Fruit fly (Drosophila melanogaster) whole organism, embryonic: ENCODE results near the gene mtsh.

Source experiments
- Abd-B ChIP-seq: fragments of 200-800 bp; sonication (Bioruptor generic); optimal IDR thresholded peaks from 2 replicates; lab custom pipeline; 2018; ENCODE audit warnings: missing biosample characterization, mild to moderate bottlenecking, missing genetic modification characterization, moderate library complexity
- Awh ChIP-seq: fragments of 200-800 bp; sonication (Bioruptor generic); IDR thresholded peaks from 2 replicates; pipeline ENCODE4, ENCODE4 v1.3.6; 2022; ENCODE audit warnings: missing biosample characterization, missing genetic modification characterization
- Bteb2 ChIP-seq: fragments of 200-800 bp; sonication (Bioruptor generic); optimal IDR thresholded peaks from 2 replicates; lab custom pipeline; 2016; ENCODE audit warnings: missing biosample characterization, missing genetic modification characterization
- C15 ChIP-seq: fragments of 200-800 bp; sonication (Bioruptor generic); IDR thresholded peaks from 3 replicates; pipeline ENCODE4 v1.3.6; 2022; ENCODE audit warnings: missing biosample characterization, missing genetic modification characterization
- CG10267 ChIP-seq: fragments of 200-800 bp; sonication (Bioruptor generic); optimal IDR thresholded peaks from 2 replicates; lab custom pipeline; 2018; ENCODE audit warnings: missing biosample characterization, mild to moderate bottlenecking, missing genetic modification characterization, moderate library complexity
- CG11696 ChIP-seq: fragments of 200-800 bp; sonication (Bioruptor generic); IDR thresholded peaks from 2 replicates; pipeline ENCODE4 v1.3.6; 2022; ENCODE audit warnings: missing biosample characterization, missing genetic modification characterization
- CG12071 ChIP-seq: fragments of 200-800 bp; sonication (Bioruptor generic); optimal IDR thresholded peaks from 3 replicates; lab custom pipeline; 2018; ENCODE audit warnings: missing biosample characterization, mild to moderate bottlenecking, missing genetic modification characterization
- CG12299 ChIP-seq: fragments of 200-800 bp; sonication (Bioruptor generic); optimal IDR thresholded peaks from 2 replicates; lab custom pipeline; 2018; ENCODE audit warnings: missing biosample characterization, mild to moderate bottlenecking, missing genetic modification characterization
- CG12391 ChIP-seq: fragments of 200-800 bp; sonication (Bioruptor generic); optimal IDR thresholded peaks from 3 replicates; lab custom pipeline; 2018; ENCODE audit warnings: missing biosample characterization, mild to moderate bottlenecking, missing genetic modification characterization, moderate library complexity
- CG16779 ChIP-seq: fragments of 200-800 bp; sonication (Bioruptor generic); IDR thresholded peaks from 2 replicates; pipeline ENCODE4 v1.3.6; 2022; ENCODE audit warnings: missing biosample characterization, missing genetic modification characterization
- CG17328 ChIP-seq: fragments of 200-800 bp; sonication (Bioruptor generic); IDR thresholded peaks from 2 replicates; pipeline ENCODE4 v1.3.6; 2022; ENCODE audit warnings: missing biosample characterization, missing genetic modification characterization
- CG4360 ChIP-seq: fragments of 200-800 bp; sonication (Bioruptor generic); IDR thresholded peaks from 2 replicates; pipeline ENCODE4 v1.3.6; 2022; ENCODE audit warnings: missing biosample characterization, missing genetic modification characterization
- CG43689 ChIP-seq: fragments of 200-800 bp; sonication (Bioruptor generic); IDR thresholded peaks from 2 replicates; pipeline ENCODE4 v1.3.6; 2022; ENCODE audit warnings: missing biosample characterization, missing genetic modification characterization
- CG4707 ChIP-seq: fragments of 200-800 bp; sonication (Bioruptor generic); optimal IDR thresholded peaks from 2 replicates; lab custom pipeline; 2018; ENCODE audit warnings: missing biosample characterization, mild to moderate bottlenecking, missing genetic modification characterization, moderate library complexity
- CG4854 ChIP-seq: fragments of 200-800 bp; sonication (Bioruptor generic); optimal IDR thresholded peaks from 2 replicates; lab custom pipeline; 2016; ENCODE audit warnings: missing biosample characterization, missing genetic modification characterization, inconsistent platforms
- CG7839 ChIP-seq: fragments of 200-800 bp; sonication (Bioruptor generic); optimal IDR thresholded peaks from 3 replicates; lab custom pipeline; 2018; ENCODE audit warnings: missing biosample characterization, mild to moderate bottlenecking, missing genetic modification characterization, moderate library complexity
- CG8290 ChIP-seq, 3 experiments: fragments of 200-800 bp; sonication (Bioruptor generic); optimal IDR thresholded peaks; 2 replicates each; lab custom pipeline; 2016 to 2019; ENCODE audit warnings: missing biosample characterization in 3 of 3, missing genetic modification characterization in 3 of 3, mild to moderate bottlenecking in 2 of 3, moderate library complexity in 1 of 3
- CG9609 ChIP-seq: fragments of 200-800 bp; sonication (Bioruptor generic); optimal IDR thresholded peaks from 3 replicates; lab custom pipeline; 2016; ENCODE audit warnings: missing biosample characterization, missing genetic modification characterization
- Deaf1 ChIP-seq: fragments of 200-800 bp; optimal IDR thresholded peaks from 3 replicates; lab custom pipeline; 2019; ENCODE audit warnings: missing biosample characterization, mild to moderate bottlenecking, missing genetic modification characterization, moderate library complexity
- Dip3 ChIP-seq: fragments of 200-800 bp; sonication (Bioruptor generic); optimal IDR thresholded peaks from 3 replicates; lab custom pipeline; 2016; ENCODE audit warnings: missing biosample characterization, missing genetic modification characterization
- Eip74EF ChIP-seq, 2 experiments: fragments of 200-800 bp in 1 of 2; fragments of >200 bp in 1 of 2; sonication (Bioruptor generic) in 1 of 2; optimal IDR thresholded peaks; 2 replicates each; lab custom pipeline; 2017 to 2019; ENCODE audit warnings: missing biosample characterization in 2 of 2, missing genetic modification characterization in 2 of 2, mild to moderate bottlenecking in 1 of 2, moderate library complexity in 1 of 2
- HHEX ChIP-seq: fragments of 200-800 bp; sonication (Bioruptor generic); optimal IDR thresholded peaks from 3 replicates; lab custom pipeline; 2017; ENCODE audit warnings: missing biosample characterization, mild to moderate bottlenecking, missing genetic modification characterization, missing genetic modification reagents
- HLHmδ ChIP-seq: fragments of 200-800 bp; sonication (Bioruptor generic); optimal IDR thresholded peaks from 2 replicates; lab custom pipeline; 2018; ENCODE audit warnings: missing biosample characterization, mild to moderate bottlenecking, missing genetic modification characterization, moderate library complexity
- Hr3 ChIP-seq: fragments of 200-800 bp; sonication (Bioruptor generic); optimal IDR thresholded peaks from 3 replicates; lab custom pipeline; 2016; ENCODE audit warnings: missing biosample characterization, missing genetic modification characterization
- Mad ChIP-seq: fragments of 200-800 bp; sonication (Bioruptor generic); optimal IDR thresholded peaks from 2 replicates; lab custom pipeline; 2016; ENCODE audit warnings: missing biosample characterization, missing genetic modification characterization
- Mes4 ChIP-seq: fragments of 200-800 bp; sonication (Bioruptor generic); optimal IDR thresholded peaks from 2 replicates; lab custom pipeline; 2016; ENCODE audit warnings: missing biosample characterization, missing genetic modification characterization
- Poxn ChIP-seq: fragments of 200-800 bp; sonication (Bioruptor generic); IDR thresholded peaks from 2 replicates; pipeline ENCODE4 v1.3.6; 2022; ENCODE audit warnings: missing biosample characterization, missing genetic modification characterization
- Side ChIP-seq: fragments of 200-800 bp; sonication (Bioruptor generic); optimal IDR thresholded peaks from 2 replicates; lab custom pipeline; 2016; ENCODE audit warnings: missing biosample characterization, missing genetic modification characterization
- Spps ChIP-seq: fragments of 200-800 bp; sonication (Bioruptor generic); optimal IDR thresholded peaks from 2 replicates; lab custom pipeline; 2018; ENCODE audit warnings: missing biosample characterization, mild to moderate bottlenecking, missing genetic modification characterization
- TFAM ChIP-seq: fragments of 200-800 bp; sonication (Bioruptor generic); optimal IDR thresholded peaks from 2 replicates; lab custom pipeline; 2017; ENCODE audit warnings: missing biosample characterization, missing genetic modification characterization, inconsistent platforms
- Xbp1 ChIP-seq: fragments of 200-800 bp; sonication (Bioruptor generic); optimal IDR thresholded peaks from 3 replicates; lab custom pipeline; 2016; ENCODE audit warnings: missing biosample characterization, mild to moderate bottlenecking, missing genetic modification characterization
- ap ChIP-seq: fragments of 200-800 bp; sonication (Bioruptor generic); IDR thresholded peaks from 2 replicates; pipeline ENCODE4 v1.3.6; 2022; ENCODE audit warnings: missing biosample characterization, missing genetic modification characterization
- bigmax ChIP-seq: fragments of 200-800 bp; sonication (Bioruptor generic); optimal IDR thresholded peaks from 2 replicates; lab custom pipeline; 2018; ENCODE audit warnings: missing biosample characterization, mild to moderate bottlenecking, missing genetic modification characterization
- dan ChIP-seq: fragments of 200-800 bp; sonication (Bioruptor generic); IDR thresholded peaks from 2 replicates; pipeline ENCODE4 v1.3.6; 2022; ENCODE audit warnings: missing biosample characterization, missing genetic modification characterization
- danr ChIP-seq: fragments of 200-800 bp; sonication (Bioruptor generic); IDR thresholded peaks from 2 replicates; pipeline ENCODE4 v1.3.6; 2022; ENCODE audit warnings: missing biosample characterization, missing genetic modification characterization
- dimm ChIP-seq: fragments of 200-800 bp; sonication (Bioruptor generic); IDR thresholded peaks from 2 replicates; pipeline ENCODE4 v1.3.6; 2022; ENCODE audit warnings: missing biosample characterization, missing genetic modification characterization
- dmrt11E ChIP-seq: fragments of 200-800 bp; sonication (Bioruptor generic); optimal IDR thresholded peaks from 3 replicates; lab custom pipeline; 2018; ENCODE audit warnings: missing biosample characterization, mild to moderate bottlenecking, missing genetic modification characterization, moderate library complexity
- emc ChIP-seq: fragments of 200-800 bp; sonication (Bioruptor generic); optimal IDR thresholded peaks from 2 replicates; lab custom pipeline; 2016; ENCODE audit warnings: missing biosample characterization, missing genetic modification characterization
- fd102C ChIP-seq: fragments of 200-800 bp; sonication (Bioruptor generic); optimal IDR thresholded peaks from 2 replicates; lab custom pipeline; 2018; ENCODE audit warnings: missing biosample characterization, mild to moderate bottlenecking, missing genetic modification characterization, moderate library complexity
- gcm ChIP-seq: fragments of 200-800 bp; sonication (Bioruptor generic); optimal IDR thresholded peaks from 2 replicates; lab custom pipeline; 2019; ENCODE audit warnings: missing biosample characterization, mild to moderate bottlenecking, missing genetic modification characterization, moderate library complexity
- gem ChIP-seq: fragments of 200-800 bp; sonication (Bioruptor generic); optimal IDR thresholded peaks from 2 replicates; lab custom pipeline; 2019; ENCODE audit warnings: missing biosample characterization, mild to moderate bottlenecking, missing genetic modification characterization, moderate library complexity
- ham ChIP-seq: fragments of 200-800 bp; sonication (Bioruptor generic); IDR thresholded peaks from 2 replicates; pipeline ENCODE4 v1.3.6; 2022; ENCODE audit warnings: missing biosample characterization, missing genetic modification characterization
- ken ChIP-seq: fragments of 200-800 bp; sonication (Bioruptor generic); IDR thresholded peaks from 3 replicates; pipeline ENCODE4 v1.3.6; 2022; ENCODE audit warnings: missing biosample characterization, missing genetic modification characterization
- klu ChIP-seq: fragments of 200-800 bp; sonication (Bioruptor generic); IDR thresholded peaks from 2 replicates; pipeline ENCODE4 v1.3.6; 2022; ENCODE audit warnings: missing biosample characterization, missing genetic modification characterization
- otp ChIP-seq: fragments of 200-800 bp; sonication (Bioruptor generic); IDR thresholded peaks from 3 replicates; pipeline ENCODE4, ENCODE4 v1.3.6; 2022; ENCODE audit warnings: missing biosample characterization, missing genetic modification characterization
- salm ChIP-seq: fragments of 200-800 bp; sonication (Bioruptor generic); optimal IDR thresholded peaks from 2 replicates; lab custom pipeline; 2018; ENCODE audit warnings: missing biosample characterization, mild to moderate bottlenecking, missing genetic modification characterization
- shn ChIP-seq: fragments of 200-800 bp; sonication (Bioruptor generic); optimal IDR thresholded peaks from 3 replicates; lab custom pipeline; 2016; ENCODE audit warnings: missing biosample characterization, missing genetic modification characterization
- sr ChIP-seq: fragments of 200-800 bp; sonication (Bioruptor generic); IDR thresholded peaks from 3 replicates; pipeline ENCODE4 v1.3.6; 2022; ENCODE audit warnings: missing biosample characterization, missing genetic modification characterization
- ttk ChIP-seq: fragments of 200-800 bp; sonication (Bioruptor generic); IDR thresholded peaks from 2 replicates; pipeline ENCODE4 v2.1.2; 2022; ENCODE audit warnings: missing biosample characterization, missing genetic modification characterization
- unc-4 ChIP-seq: fragments of 200-800 bp; sonication (Bioruptor generic); IDR thresholded peaks from 2 replicates; pipeline ENCODE4 v1.3.6; 2022; ENCODE audit warnings: missing biosample characterization, missing genetic modification characterization; ENCODE audit not compliant: partially characterized antibody
- vfl ChIP-seq: fragments of 200-800 bp; sonication (Bioruptor generic); optimal IDR thresholded peaks from 2 replicates; lab custom pipeline; 2016; ENCODE audit warnings: missing biosample characterization, missing genetic modification characterization

mtsh gene

dm6 chr2L:8311091-8311490 is 8.6 kb downstream of the mtsh start, which contains the start of the genes CG7810 and CG7806 (continued):
- TF ChIP-seq unc-4, result peak; percentile 52
- peak; percentile 71; the same call in 2 of the 3 replicates for TF ChIP-seq C15 (GFP tag; lab: Robert Waterston, UW)
- TF ChIP-seq CG12299 (tag; lab: Kevin White, UChicago), result peak; percentile 89
- peak; percentile 81 for TF ChIP-seq CG8290 (GFP tag; optimal IDR thresholded peaks at IDR 0.05; lab: Kevin White, UChicago)
- TF ChIP-seq CG8290 (tag; optimal IDR thresholded peaks at IDR 0.05; lab: Kevin White, UChicago), result peak in 1 of 2 experiments; percentile 80
- peak; percentile 88 for TF ChIP-seq vfl (GFP tag; lab: Kevin White, UChicago)
- peak in 1 of 2 experiments; percentile 88 for TF ChIP-seq Eip74EF (GFP tag; optimal IDR thresholded peaks at IDR 0.05; lab: Kevin White, UChicago)
- TF ChIP-seq Dip3, result peak; percentile 84
- peak; percentile 88 for TF ChIP-seq CG9609 (GFP tag; lab: Kevin White, UChicago)
- TF ChIP-seq Deaf1 (tag; lab: Kevin White, UChicago), result no peak
- peak; percentile 90 for TF ChIP-seq Mes4 (GFP tag; lab: Kevin White, UChicago)
- TF ChIP-seq ap (GFP tag; lab: Robert Waterston, UW), result peak; percentile 69
- TF ChIP-seq HHEX (GFP tag; lab: Kevin White, UChicago), result peak; percentile 80
- peak; percentile 74 for TF ChIP-seq danr (GFP tag; lab: Robert Waterston, UW)
- TF ChIP-seq fd102C, result peak; percentile 8
- TF ChIP-seq CG4360 (GFP tag; lab: Robert Waterston, UW), result peak; percentile 62
- TF ChIP-seq bigmax (GFP tag; lab: Kevin White, UChicago), result peak; percentile 12
- TF ChIP-seq CG43689 (GFP tag; lab: Robert Waterston, UW), result peak; percentile 86
- peak; percentile 74 for TF ChIP-seq shn (GFP tag; lab: Kevin White, UChicago)
- TF ChIP-seq CG12391 (tag; lab: Kevin White, UChicago), result peak; percentile 95
- peak; percentile 73 for TF ChIP-seq emc (GFP tag; lab: Kevin White, UChicago)
- peak; percentile 86 for TF ChIP-seq Mad (GFP tag; lab: Kevin White, UChicago)
- TF ChIP-seq CG7839 (tag; lab: Kevin White, UChicago), result peak; percentile 90
- no peak for TF ChIP-seq dan (GFP tag; lab: Robert Waterston, UW)
- no peak for TF ChIP-seq HLHmδ (GFP tag; lab: Kevin White, UChicago)
- TF ChIP-seq CG17328 (GFP tag; lab: Robert Waterston, UW), result peak; percentile 96
- peak; percentile 80 for TF ChIP-seq Spps (tag; lab: Kevin White, UChicago)
- peak; percentile 90 for TF ChIP-seq Xbp1
- TF ChIP-seq ken (GFP tag; lab: Robert Waterston, UW), result peak; percentile 91
- TF ChIP-seq otp (GFP tag; lab: Robert Waterston, UW), result peak; percentile 88
- TF ChIP-seq Awh (GFP tag; lab: Robert Waterston, UW), result peak; percentile 80
- peak; percentile 76 for TF ChIP-seq dimm (GFP tag; lab: Robert Waterston, UW)
- peak; percentile 74 for TF ChIP-seq CG4854 (GFP tag; lab: Kevin White, UChicago)
- TF ChIP-seq Poxn (GFP tag; lab: Robert Waterston, UW), result 0 out of 2 replicates have a peak, but pooled peaks have one; percentile 50
- peak; percentile 89 for TF ChIP-seq salm (tag; lab: Kevin White, UChicago)
- peak; percentile 67 for TF ChIP-seq CG11696
- no peak for TF ChIP-seq CG12071 (GFP tag; lab: Kevin White, UChicago)
- peak; percentile 87 for TF ChIP-seq Side
- peak; percentile 91 for TF ChIP-seq ttk (GFP tag; lab: Robert Waterston, UW)
- peak; percentile 74 for TF ChIP-seq klu (GFP tag; lab: Robert Waterston, UW)
- peak; percentile 96 for TF ChIP-seq gem (tag; lab: Kevin White, UChicago)
- TF ChIP-seq CG16779 (GFP tag; lab: Robert Waterston, UW), result peak; percentile 89
- TF ChIP-seq dmrt11E, result peak; percentile 89
- TF ChIP-seq Hr3 (GFP tag; lab: Kevin White, UChicago), result peak; percentile 87
- peak; percentile 57 for TF ChIP-seq CG4707 (GFP tag; lab: Kevin White, UChicago)
- peak; percentile 51; the same call in 1 of the 3 replicates for TF ChIP-seq sr
- TF ChIP-seq CG10267 (tag; lab: Kevin White, UChicago), result peak; percentile 87
- no peak; the same call in 1 of the 2 replicates for TF ChIP-seq ham (GFP tag; lab: Robert Waterston, UW)
- TF ChIP-seq Bteb2 (GFP tag; lab: Kevin White, UChicago), result peak; percentile 93
- TF ChIP-seq TFAM (GFP tag; lab: Kevin White, UChicago), result peak; percentile 35
- peak; percentile 92 for TF ChIP-seq gcm (GFP tag; lab: Kevin White, UChicago)
- TF ChIP-seq Abd-B (GFP tag; lab: Kevin White, UChicago), result peak; percentile 89
